Worm (Caenorhabditis elegans): ENCODE results near the gene ttn-1.

ce11 chrV:6213216-6213735, 10.8 kb upstream of the ttn-1 start:
- no peak for TF ChIP-seq ama-1 (optimal IDR thresholded peaks at IDR 0.05)
- no peak for TF ChIP-seq tbx-11 (GFP tag; IDR thresholded peaks at IDR 0.05)
- TF ChIP-seq hnd-1 (tag; optimal IDR thresholded peaks at IDR 0.05): no peak
- no peak for TF ChIP-seq ets-7 (tag; optimal IDR thresholded peaks at IDR 0.05)
- no peak for TF ChIP-seq hmg-4 (GFP tag; optimal IDR thresholded peaks at IDR 0.05)
- TF ChIP-seq B0310.2 (tag; optimal IDR thresholded peaks at IDR 0.05): no peak

Measured in whole organism, early embryonic.